Worm (Caenorhabditis elegans) whole organism, midembryonic: ENCODE results near the gene smvt-1.

Experiments
- T22C8.4 ChIP-seq: fragments of 200-800 bp; sonication (Bioruptor generic); IDR thresholded peaks from 2 replicates; pipeline ENCODE4 v1.3.6; 2022; ENCODE audit warnings: missing genetic modification characterization, missing compliant biosample characterization
- cog-1 ChIP-seq: sonication (generic microtip); optimal IDR thresholded peaks from 2 replicates; lab custom pipeline; 2016; ENCODE audit warnings: missing genetic modification characterization, missing compliant biosample characterization
- flt-1 ChIP-seq: fragments of 200-800 bp; sonication (Bioruptor generic); IDR thresholded peaks from 2 replicates; pipeline ENCODE4 v1.3.6; 2022; ENCODE audit warnings: missing genetic modification characterization, missing compliant biosample characterization
- klf-2 ChIP-seq: fragments of 200-800 bp; sonication (Bioruptor generic); conservative IDR thresholded peaks from 2 replicates; pipeline ENCODE4 v1.3.6; 2022; ENCODE audit warnings: missing genetic modification reagents, missing genetic modification characterization, missing compliant biosample characterization
- med-1 ChIP-seq: sonication (generic microtip); optimal IDR thresholded peaks from 2 replicates; lab custom pipeline; 2017; ENCODE audit warnings: missing genetic modification characterization, mild to moderate bottlenecking, missing compliant biosample characterization, antibody characterized with exemption, missing genetic modification reagents; ENCODE audit not compliant: insufficient read depth
- ref-1 ChIP-seq: fragments of 200-800 bp; sonication (Bioruptor generic); conservative IDR thresholded peaks from 2 replicates; pipeline ENCODE4 v1.3.6; 2022; ENCODE audit warnings: missing genetic modification reagents, missing genetic modification characterization, missing compliant biosample characterization
- tab-1 ChIP-seq: fragments of 200-800 bp; sonication (Bioruptor generic); IDR thresholded peaks from 2 replicates; pipeline ENCODE4 v1.3.6; 2022; ENCODE audit warnings: missing genetic modification characterization, missing compliant biosample characterization
- ztf-23 ChIP-seq: fragments of 200-800 bp; sonication (Bioruptor generic); IDR thresholded peaks from 2 replicates; pipeline ENCODE4 v1.3.6; 2022; ENCODE audit warnings: missing genetic modification reagents, missing genetic modification characterization, missing compliant biosample characterization
- ztf-29 ChIP-seq: fragments of 200-800 bp; sonication (Bioruptor generic); IDR thresholded peaks from 2 replicates; pipeline ENCODE4 v1.3.6; 2022; ENCODE audit warnings: missing genetic modification reagents, missing genetic modification characterization, missing compliant biosample characterization

The smvt-1 gene

ce11 chrX:2588012-2588411 is 39.2 kb upstream of the smvt-1 start:
- no peak for TF ChIP-seq klf-2
- no peak for TF ChIP-seq tab-1 (GFP tag; lab: Robert Waterston, UW)
- no peak for TF ChIP-seq flt-1
- TF ChIP-seq ztf-29 (GFP tag; lab: Robert Waterston, UW): no peak
- no peak for TF ChIP-seq T22C8.4 (GFP tag; lab: Robert Waterston, UW)
- no peak for TF ChIP-seq cog-1 (tag; lab: Kevin White, UChicago)
- no peak for TF ChIP-seq ztf-23
- no peak for TF ChIP-seq med-1 (GFP tag; lab: Kevin White, UChicago)
- TF ChIP-seq ref-1 (GFP tag; lab: Robert Waterston, UW): no peak

ce11 chrX:2585655-2586054 is 36.9 kb upstream of the smvt-1 start, which contains the start of gene H01M10.2:
Gene H01M10.2, minus strand, starts transcription at chrX:2585755.
- TF ChIP-seq T22C8.4 (GFP tag; lab: Robert Waterston, UW): no peak
- no peak for TF ChIP-seq klf-2
- TF ChIP-seq med-1 (GFP tag; lab: Kevin White, UChicago): no peak
- TF ChIP-seq ztf-29 (GFP tag; lab: Robert Waterston, UW): no peak
- TF ChIP-seq tab-1 (GFP tag; lab: Robert Waterston, UW): no peak
- TF ChIP-seq ztf-23: no peak
- no peak for TF ChIP-seq cog-1 (tag; lab: Kevin White, UChicago)
- no peak for TF ChIP-seq ref-1 (GFP tag; lab: Robert Waterston, UW)
- no peak for TF ChIP-seq flt-1

DNA sequence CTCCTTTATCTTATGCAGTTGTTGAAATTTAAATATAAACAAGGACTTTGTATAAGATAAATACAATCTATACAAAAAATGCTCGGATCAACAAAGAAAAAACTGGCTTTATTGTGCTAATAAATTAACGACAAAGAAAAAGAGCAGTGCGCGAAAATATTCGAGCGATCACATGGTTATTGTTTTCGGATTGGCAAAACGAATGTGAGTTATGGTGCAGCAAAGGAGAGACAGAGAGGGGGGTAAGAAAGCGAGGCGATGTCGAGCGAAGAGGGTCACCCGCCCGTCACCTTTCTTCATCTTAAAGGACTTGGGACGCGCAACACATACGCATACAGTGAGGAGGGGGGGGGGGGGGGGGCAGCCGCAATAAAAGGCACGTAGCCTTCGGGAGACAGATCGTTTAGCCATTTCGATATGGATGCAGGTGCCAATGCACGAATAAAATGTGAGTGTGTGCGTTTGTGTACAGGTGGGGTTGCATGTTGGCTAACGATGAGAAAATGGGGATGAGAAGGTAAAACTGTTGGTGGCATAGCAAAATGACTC is 34.4 kb upstream of the smvt-1 start:
- TF ChIP-seq tab-1 (GFP tag; lab: Robert Waterston, UW) (no peak), ztf-29 (GFP tag; lab: Robert Waterston, UW) (peak; percentile 46; the same call in 1 of the 2 replicates), flt-1 (0 out of 2 replicates have a peak, but pooled peaks have one; percentile 57)

ce11 chrX:2581828-2582589 is 33.2 kb upstream of the smvt-1 start:
- TF ChIP-seq klf-2 (no peak), flt-1 (no peak), tab-1 (GFP tag; lab: Robert Waterston, UW) (no peak), ztf-29 (GFP tag; lab: Robert Waterston, UW) (no peak), med-1 (GFP tag; lab: Kevin White, UChicago) (no peak), cog-1 (tag; lab: Kevin White, UChicago) (no peak), ref-1 (GFP tag; lab: Robert Waterston, UW) (no peak), T22C8.4 (GFP tag; lab: Robert Waterston, UW) (no peak), ztf-23 (no peak)

DNA sequence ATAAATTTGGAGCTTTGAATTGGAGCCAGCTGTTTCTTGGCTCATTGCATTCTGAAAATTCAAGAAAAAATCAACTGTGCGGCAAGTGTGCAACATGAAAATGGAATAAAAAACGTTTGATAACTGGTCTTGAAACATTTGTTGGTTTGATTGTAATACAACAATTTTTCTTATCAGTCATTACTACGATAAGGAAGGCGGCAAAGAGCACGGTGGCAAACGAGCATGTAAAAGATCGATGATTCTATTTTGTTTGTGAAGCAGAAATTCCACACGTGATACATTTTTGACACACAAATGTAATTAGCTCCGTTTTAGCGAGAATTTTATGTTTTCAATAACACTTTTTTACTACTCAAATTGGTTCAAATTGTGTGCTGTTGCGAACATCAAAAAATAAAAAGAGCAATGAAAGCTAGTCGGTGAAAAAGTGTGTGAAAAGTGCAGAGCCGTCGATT is 31.8 kb upstream of the smvt-1 start, which contains the start of gene H01M10.1:
Gene H01M10.1, minus strand, starts transcription at position 51 of the 458 bp plus-strand sequence.
- TF ChIP-seq tab-1 (GFP tag; lab: Robert Waterston, UW): no peak

DNA sequence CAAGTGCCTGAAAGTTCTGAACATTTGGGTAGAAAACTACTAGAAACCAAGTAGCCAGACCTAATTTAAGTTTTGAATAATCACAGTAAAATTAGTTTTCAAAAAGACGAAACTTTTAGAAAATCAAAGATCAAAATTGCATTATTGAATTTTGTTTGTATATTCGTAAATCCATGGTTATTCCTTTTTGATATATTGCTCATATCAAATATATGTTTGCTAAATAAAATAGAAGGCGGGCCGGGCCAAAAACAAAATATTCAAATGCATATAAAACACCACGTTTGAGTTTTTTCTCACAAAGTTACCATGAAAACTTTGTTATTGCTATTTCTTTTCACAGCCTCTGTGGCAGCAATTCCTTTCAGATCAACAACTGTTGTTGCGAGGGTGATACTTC is 28.7 kb upstream of the smvt-1 start, which contains the start of gene ttr-42:
Gene ttr-42, plus strand, starts transcription at position 301 of the 400 bp plus-strand sequence.
- TF ChIP-seq ztf-23 (no peak), ref-1 (GFP tag; lab: Robert Waterston, UW) (no peak), med-1 (GFP tag; lab: Kevin White, UChicago) (no peak), flt-1 (no peak), T22C8.4 (GFP tag; lab: Robert Waterston, UW) (no peak), cog-1 (tag; lab: Kevin White, UChicago) (no peak), klf-2 (no peak), ztf-29 (GFP tag; lab: Robert Waterston, UW) (no peak), tab-1 (GFP tag; lab: Robert Waterston, UW) (no peak)

DNA sequence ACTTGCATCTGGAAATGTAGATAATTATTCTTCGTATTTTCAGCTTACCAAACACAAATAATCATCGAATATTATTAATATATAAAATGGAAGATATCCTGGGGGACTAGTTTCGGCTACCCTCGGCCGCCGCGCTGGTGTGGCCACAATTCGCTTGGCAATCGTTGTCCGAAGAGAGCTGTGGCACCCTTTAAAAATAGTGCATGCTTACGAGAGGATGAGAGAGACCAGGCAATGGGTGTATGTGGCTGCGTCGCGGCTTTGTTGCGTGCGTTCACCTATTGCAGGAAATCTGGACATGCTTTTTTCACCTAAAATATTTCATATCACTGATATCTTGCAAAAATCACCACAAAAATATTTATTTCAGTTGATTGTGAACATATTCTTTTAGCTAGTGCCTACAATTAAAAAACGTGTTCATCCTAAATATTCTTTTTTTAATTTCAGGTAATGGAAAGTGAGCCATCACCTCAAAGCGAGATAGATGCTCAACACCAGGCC is 23.9 kb upstream of the smvt-1 start, which contains the start of the genes ccd-5 and F52H2.1:
Gene ccd-5, minus strand, starts transcription at position 8 of the 504 bp plus-strand sequence.
Gene F52H2.1, plus strand, starts transcription at position 454 of the 504 bp plus-strand sequence.
- TF ChIP-seq klf-2: no peak
- no peak for TF ChIP-seq ref-1 (GFP tag; lab: Robert Waterston, UW)
- no peak for TF ChIP-seq ztf-23
- TF ChIP-seq flt-1: no peak
- TF ChIP-seq tab-1 (GFP tag; lab: Robert Waterston, UW): no peak
- no peak for TF ChIP-seq T22C8.4 (GFP tag; lab: Robert Waterston, UW)
- no peak for TF ChIP-seq med-1 (GFP tag; lab: Kevin White, UChicago)
- no peak for TF ChIP-seq ztf-29 (GFP tag; lab: Robert Waterston, UW)

DNA sequence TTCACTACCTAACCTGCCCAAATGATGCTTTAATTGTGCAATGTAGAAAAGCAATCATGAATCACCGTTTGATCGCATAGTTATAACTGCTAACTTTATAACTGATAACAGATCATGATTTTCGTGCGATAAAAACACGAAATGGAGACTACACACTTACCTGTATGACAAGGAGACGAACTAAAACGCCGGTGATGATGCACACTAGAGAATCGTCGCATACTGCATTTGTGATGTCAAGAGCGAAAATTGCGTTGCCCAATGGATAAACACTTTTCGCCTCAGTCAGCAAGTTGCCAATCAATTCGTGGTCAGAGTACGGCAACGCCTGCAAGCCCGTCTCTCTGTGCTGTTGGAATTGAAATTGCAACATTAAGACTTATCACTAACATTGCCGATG is 20.3 kb upstream of the smvt-1 start:
- TF ChIP-seq T22C8.4 (GFP tag; lab: Robert Waterston, UW): no peak
- TF ChIP-seq tab-1 (GFP tag; lab: Robert Waterston, UW): no peak
- TF ChIP-seq ztf-29 (GFP tag; lab: Robert Waterston, UW): no peak
- no peak for TF ChIP-seq cog-1 (tag; lab: Kevin White, UChicago)
- TF ChIP-seq ref-1 (GFP tag; lab: Robert Waterston, UW): no peak
- no peak for TF ChIP-seq flt-1
- no peak for TF ChIP-seq klf-2
- no peak for TF ChIP-seq med-1 (GFP tag; lab: Kevin White, UChicago)
- TF ChIP-seq ztf-23: no peak

- TF ChIP-seq ztf-29 (GFP tag; lab: Robert Waterston, UW) (no peak), cog-1 (tag; lab: Kevin White, UChicago) (no peak), ztf-23 (no peak), ref-1 (GFP tag; lab: Robert Waterston, UW) (no peak), klf-2 (no peak), med-1 (GFP tag; lab: Kevin White, UChicago) (no peak), tab-1 (GFP tag; lab: Robert Waterston, UW) (no peak), T22C8.4 (GFP tag; lab: Robert Waterston, UW) (no peak)
These were observed 19.0 kb upstream of the smvt-1 start for ce11 chrX:2567761-2568160.
